Fruit fly (Drosophila melanogaster) whole organism, embryonic: ENCODE data around the gene NimC1.

Experiments
- Abd-B ChIP-seq: fragments of 200-800 bp; sonication (Bioruptor generic); optimal IDR thresholded peaks from 2 replicates; lab custom pipeline; 2018; ENCODE audit warnings: missing biosample characterization, mild to moderate bottlenecking, missing genetic modification characterization, moderate library complexity
- Atf6 ChIP-seq: fragments of 200-800 bp; sonication (Bioruptor generic); IDR thresholded peaks from 2 replicates; pipeline ENCODE4 v1.3.6; 2022; ENCODE audit warnings: missing biosample characterization, missing genetic modification characterization
- BtbVII ChIP-seq: fragments of 200-800 bp; sonication (Bioruptor generic); optimal IDR thresholded peaks from 3 replicates; lab custom pipeline; 2017; ENCODE audit warnings: missing biosample characterization, mild to moderate bottlenecking, missing genetic modification characterization
- CG10147 ChIP-seq: fragments of 200-800 bp; sonication (Bioruptor generic); optimal IDR thresholded peaks from 2 replicates; lab custom pipeline; 2019; ENCODE audit warnings: missing biosample characterization, mild to moderate bottlenecking, missing genetic modification characterization, moderate library complexity
- CG11560 ChIP-seq: fragments of 200-800 bp; sonication (Bioruptor generic); IDR thresholded peaks from 3 replicates; pipeline ENCODE4 v1.3.6; 2022; ENCODE audit warnings: missing biosample characterization, missing genetic modification characterization
- CG12155 ChIP-seq: fragments of 200-800 bp; sonication (Bioruptor generic); optimal IDR thresholded peaks from 3 replicates; lab custom pipeline; 2016; ENCODE audit warnings: missing biosample characterization, missing genetic modification characterization
- CG12299 ChIP-seq: fragments of 200-800 bp; sonication (Bioruptor generic); optimal IDR thresholded peaks from 2 replicates; lab custom pipeline; 2018; ENCODE audit warnings: missing biosample characterization, mild to moderate bottlenecking, missing genetic modification characterization
- CG12391 ChIP-seq: fragments of 200-800 bp; sonication (Bioruptor generic); optimal IDR thresholded peaks from 3 replicates; lab custom pipeline; 2018; ENCODE audit warnings: missing biosample characterization, mild to moderate bottlenecking, missing genetic modification characterization, moderate library complexity
- CG12942 ChIP-seq: fragments of 200-800 bp; sonication (Bioruptor generic); optimal IDR thresholded peaks from 3 replicates; lab custom pipeline; 2016; ENCODE audit warnings: missing biosample characterization, missing genetic modification characterization
- CG1529 ChIP-seq: fragments of 200-800 bp; sonication (Bioruptor generic); optimal IDR thresholded peaks from 3 replicates; lab custom pipeline; 2018; ENCODE audit warnings: missing biosample characterization, missing genetic modification characterization
- CG15514 ChIP-seq: fragments of 200-800 bp; sonication (Bioruptor generic); optimal IDR thresholded peaks from 3 replicates; lab custom pipeline; 2017; ENCODE audit warnings: missing biosample characterization, missing genetic modification characterization, mild to moderate bottlenecking, moderate library complexity, missing genetic modification reagents
- CG15696 ChIP-seq: fragments of 200-800 bp; sonication (Bioruptor generic); optimal IDR thresholded peaks from 2 replicates; lab custom pipeline; 2019; ENCODE audit warnings: missing biosample characterization, mild to moderate bottlenecking, missing genetic modification characterization, moderate library complexity
- CG17912 ChIP-seq: fragments of 200-800 bp; sonication (Bioruptor generic); optimal IDR thresholded peaks from 2 replicates; lab custom pipeline; 2018; ENCODE audit warnings: missing biosample characterization, mild to moderate bottlenecking, missing genetic modification characterization
- CG30403 ChIP-seq: fragments of 200-800 bp; sonication (Bioruptor generic); optimal IDR thresholded peaks from 3 replicates; lab custom pipeline; 2016; ENCODE audit warnings: missing biosample characterization, missing genetic modification characterization
- CG30431 ChIP-seq: fragments of 200-800 bp; sonication (Bioruptor generic); optimal IDR thresholded peaks from 2 replicates; lab custom pipeline; 2017; ENCODE audit warnings: missing biosample characterization, missing genetic modification characterization
- CG31224 ChIP-seq: fragments of 200-800 bp; sonication (Bioruptor generic); IDR thresholded peaks from 2 replicates; pipeline ENCODE4 v1.3.6; 2022; ENCODE audit warnings: missing biosample characterization, missing genetic modification characterization
- CG31441 ChIP-seq: fragments of 200-800 bp; sonication (Bioruptor generic); IDR thresholded peaks from 2 replicates; pipeline ENCODE4 v1.3.6; 2022; ENCODE audit warnings: missing biosample characterization, missing genetic modification characterization
- CG33213 ChIP-seq: fragments of 200-800 bp; sonication (Bioruptor generic); optimal IDR thresholded peaks from 3 replicates; lab custom pipeline; 2016; ENCODE audit warnings: missing biosample characterization, missing genetic modification characterization
- CG34224 ChIP-seq: fragments of 200-800 bp; sonication (Bioruptor generic); IDR thresholded peaks from 3 replicates; pipeline ENCODE4 v1.3.6; 2022; ENCODE audit warnings: missing biosample characterization, missing genetic modification characterization; ENCODE audit not compliant: partially characterized antibody
- CG3838 ChIP-seq: fragments of 200-800 bp; sonication (Bioruptor generic); optimal IDR thresholded peaks from 3 replicates; lab custom pipeline; 2016; ENCODE audit warnings: missing biosample characterization, missing genetic modification characterization
- CG6175 ChIP-seq: fragments of 200-800 bp; sonication (Bioruptor generic); IDR thresholded peaks from 3 replicates; pipeline ENCODE4 v1.3.6; 2022; ENCODE audit warnings: missing biosample characterization, missing genetic modification characterization
- CG6854 ChIP-seq: fragments of 200-800 bp; sonication (Bioruptor generic); optimal IDR thresholded peaks from 3 replicates; lab custom pipeline; 2017; ENCODE audit warnings: missing biosample characterization, mild to moderate bottlenecking, missing genetic modification characterization
- CG7928 ChIP-seq: fragments of 200-800 bp; sonication (Bioruptor generic); optimal IDR thresholded peaks from 2 replicates; lab custom pipeline; 2017; ENCODE audit warnings: missing biosample characterization, mild to moderate bottlenecking, missing genetic modification characterization
- CG9727 ChIP-seq: fragments of 200-800 bp; sonication (Bioruptor generic); optimal IDR thresholded peaks from 3 replicates; lab custom pipeline; 2017; ENCODE audit warnings: missing biosample characterization, mild to moderate bottlenecking, missing genetic modification characterization
- CG9817 ChIP-seq: fragments of 200-800 bp; sonication (Bioruptor generic); optimal IDR thresholded peaks from 2 replicates; lab custom pipeline; 2018; ENCODE audit warnings: missing biosample characterization, mild to moderate bottlenecking, missing genetic modification characterization, moderate library complexity
- Chrac-16 ChIP-seq: fragments of 200-800 bp; sonication (Bioruptor generic); optimal IDR thresholded peaks from 3 replicates; lab custom pipeline; 2016; ENCODE audit warnings: missing biosample characterization, missing genetic modification characterization
- D19B ChIP-seq: fragments of 200-800 bp; sonication (Bioruptor generic); optimal IDR thresholded peaks from 2 replicates; lab custom pipeline; 2017; ENCODE audit warnings: missing biosample characterization, mild to moderate bottlenecking, missing genetic modification characterization
- Dad ChIP-seq: fragments of 200-800 bp; sonication (Bioruptor generic); optimal IDR thresholded peaks from 3 replicates; lab custom pipeline; 2016; ENCODE audit warnings: missing biosample characterization, missing genetic modification characterization
- Dll ChIP-seq: fragments of 200-800 bp; sonication (Bioruptor generic); IDR thresholded peaks from 4 replicates; pipeline ENCODE4 v1.3.6; 2022; ENCODE audit warnings: missing biosample characterization, missing genetic modification characterization; ENCODE audit not compliant: partially characterized antibody
- Dp ChIP-seq: fragments of 200-800 bp; sonication (Bioruptor generic); optimal IDR thresholded peaks from 2 replicates; lab custom pipeline; 2018; ENCODE audit warnings: missing biosample characterization, mild to moderate bottlenecking, missing genetic modification characterization, moderate library complexity
- Eip74EF ChIP-seq, 2 experiments: fragments of 200-800 bp in 1 of 2; fragments of >200 bp in 1 of 2; sonication (Bioruptor generic) in 1 of 2; optimal IDR thresholded peaks; 2 replicates each; lab custom pipeline; 2017 to 2019; ENCODE audit warnings: missing biosample characterization in 2 of 2, missing genetic modification characterization in 2 of 2, mild to moderate bottlenecking in 1 of 2, moderate library complexity in 1 of 2
- Gsc ChIP-seq: fragments of 200-800 bp; sonication (Bioruptor generic); IDR thresholded peaks from 2 replicates; pipeline ENCODE4 v1.3.6; 2022; ENCODE audit warnings: missing biosample characterization, missing genetic modification characterization
- HLH54F ChIP-seq: fragments of 200-800 bp; sonication (Bioruptor generic); optimal IDR thresholded peaks from 3 replicates; lab custom pipeline; 2016; ENCODE audit warnings: missing biosample characterization, missing genetic modification characterization
- Hey ChIP-seq: fragments of 200-800 bp; sonication (Bioruptor generic); optimal IDR thresholded peaks from 3 replicates; lab custom pipeline; 2018; ENCODE audit warnings: missing biosample characterization, mild to moderate bottlenecking, missing genetic modification characterization
- Nf-YA ChIP-seq: fragments of 200-800 bp; sonication (Bioruptor generic); IDR thresholded peaks from 2 replicates; pipeline ENCODE4 v1.3.6; 2022; ENCODE audit warnings: missing biosample characterization, missing genetic modification characterization
- Nf-YC ChIP-seq: fragments of 200-800 bp; optimal IDR thresholded peaks from 3 replicates; lab custom pipeline; 2019; ENCODE audit warnings: missing biosample characterization, mild to moderate bottlenecking, missing genetic modification characterization, moderate library complexity
- Poxn ChIP-seq: fragments of 200-800 bp; sonication (Bioruptor generic); IDR thresholded peaks from 2 replicates; pipeline ENCODE4 v1.3.6; 2022; ENCODE audit warnings: missing biosample characterization, missing genetic modification characterization
- Xbp1 ChIP-seq: fragments of 200-800 bp; sonication (Bioruptor generic); optimal IDR thresholded peaks from 3 replicates; lab custom pipeline; 2016; ENCODE audit warnings: missing biosample characterization, mild to moderate bottlenecking, missing genetic modification characterization
- ap ChIP-seq: fragments of 200-800 bp; sonication (Bioruptor generic); IDR thresholded peaks from 2 replicates; pipeline ENCODE4 v1.3.6; 2022; ENCODE audit warnings: missing biosample characterization, missing genetic modification characterization
- ara ChIP-seq: fragments of 200-800 bp; sonication (Bioruptor generic); IDR thresholded peaks from 2 replicates; pipeline ENCODE4 v1.3.6; 2022; ENCODE audit warnings: missing biosample characterization, missing genetic modification characterization
- az2 ChIP-seq: fragments of 200-800 bp; sonication (Bioruptor generic); optimal IDR thresholded peaks from 3 replicates; lab custom pipeline; 2016; ENCODE audit warnings: missing biosample characterization, missing genetic modification characterization
- crc ChIP-seq: fragments of 200-800 bp; sonication (Bioruptor generic); optimal IDR thresholded peaks from 2 replicates; lab custom pipeline; 2016; ENCODE audit warnings: missing biosample characterization, missing genetic modification characterization
- da ChIP-seq: fragments of 200-800 bp; sonication (Bioruptor generic); optimal IDR thresholded peaks from 2 replicates; lab custom pipeline; 2016; ENCODE audit warnings: missing biosample characterization, missing genetic modification characterization
- dmrt99B ChIP-seq: fragments of 200-800 bp; sonication (Bioruptor generic); optimal IDR thresholded peaks from 2 replicates; lab custom pipeline; 2018; ENCODE audit warnings: missing biosample characterization, mild to moderate bottlenecking, missing genetic modification characterization, moderate library complexity
- ems ChIP-seq: fragments of 200-800 bp; sonication (Bioruptor generic); optimal IDR thresholded peaks from 3 replicates; lab custom pipeline; 2016; ENCODE audit warnings: missing biosample characterization, missing genetic modification characterization
- ind ChIP-seq: fragments of 200-800 bp; sonication (Bioruptor generic); optimal IDR thresholded peaks from 3 replicates; lab custom pipeline; 2016; ENCODE audit warnings: missing biosample characterization, missing genetic modification characterization
- kni ChIP-seq: fragments of 200-800 bp; sonication (Bioruptor generic); optimal IDR thresholded peaks from 3 replicates; lab custom pipeline; 2017; ENCODE audit warnings: mild to moderate bottlenecking, missing biosample characterization, missing genetic modification reagents, missing genetic modification characterization
- knrl ChIP-seq: fragments of 200-800 bp; sonication (Bioruptor generic); IDR thresholded peaks from 3 replicates; pipeline ENCODE4 v1.3.6; 2022; ENCODE audit warnings: missing biosample characterization, missing genetic modification characterization; ENCODE audit not compliant: partially characterized antibody
- lilli ChIP-seq: fragments of 200-800 bp; sonication (Bioruptor generic); optimal IDR thresholded peaks from 3 replicates; lab custom pipeline; 2016; ENCODE audit warnings: missing biosample characterization, missing genetic modification characterization
- peb ChIP-seq: fragments of 200-800 bp; sonication (Bioruptor generic); IDR thresholded peaks from 2 replicates; pipeline ENCODE4 v1.3.6; 2022; ENCODE audit warnings: missing biosample characterization, missing genetic modification characterization
- ssp ChIP-seq: fragments of 200-800 bp; sonication (Bioruptor generic); IDR thresholded peaks from 2 replicates; pipeline ENCODE4 v1.3.6; 2022; ENCODE audit warnings: missing biosample characterization, missing genetic modification characterization
- usp ChIP-seq: fragments of >200 bp; optimal IDR thresholded peaks from 2 replicates; lab custom pipeline; 2017; ENCODE audit warnings: missing biosample characterization, missing genetic modification characterization

NimC1 gene

DNA sequence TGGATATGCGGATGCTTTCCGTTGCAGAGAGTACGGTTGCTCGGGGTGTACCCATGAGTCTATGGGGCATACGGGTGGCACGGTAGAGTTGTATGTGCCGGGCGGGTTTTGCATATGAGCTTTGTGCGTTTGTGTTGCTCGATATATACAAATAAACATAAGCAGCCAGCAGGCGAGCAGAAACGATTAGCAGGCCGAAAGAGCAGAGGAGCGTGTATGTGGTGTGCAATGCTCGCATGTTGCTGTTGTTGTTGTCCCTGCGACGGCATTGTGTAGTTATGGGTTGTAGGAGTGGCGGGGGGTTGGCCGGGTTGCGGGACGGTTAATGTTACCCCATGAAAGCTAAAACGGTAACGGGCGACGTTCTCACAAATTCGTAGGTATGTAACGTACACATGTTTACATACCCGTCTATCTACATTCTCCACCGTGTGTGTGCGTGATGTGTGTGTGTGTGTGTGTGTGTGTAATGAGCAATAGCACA is 45.1 kb upstream of the NimC1 start (continued):
- no peak for TF ChIP-seq CG9817 (tag; lab: Kevin White, UChicago)
- no peak for TF ChIP-seq Dll (GFP tag; lab: Robert Waterston, UW)
- no peak for TF ChIP-seq CG31441 (GFP tag; lab: Robert Waterston, UW)
- TF ChIP-seq CG30403, result no peak
- TF ChIP-seq Dp (GFP tag; lab: Kevin White, UChicago), result no peak
- no peak for TF ChIP-seq az2 (GFP tag; lab: Kevin White, UChicago)
- no peak for TF ChIP-seq CG10147 (GFP tag; lab: Kevin White, UChicago)
- no peak for TF ChIP-seq ind (GFP tag; lab: Kevin White, UChicago)
- no peak for TF ChIP-seq da (GFP tag; lab: Kevin White, UChicago)
- TF ChIP-seq Eip74EF (GFP tag; optimal IDR thresholded peaks at IDR 0.05; lab: Kevin White, UChicago), result no peak
- no peak for TF ChIP-seq usp (GFP tag; lab: Kevin White, UChicago)
- no peak for TF ChIP-seq ap
- TF ChIP-seq CG15514 (GFP tag; lab: Kevin White, UChicago), result no peak
- TF ChIP-seq Chrac-16, result no peak
- no peak for TF ChIP-seq Abd-B (GFP tag; lab: Kevin White, UChicago)
- no peak for TF ChIP-seq ssp
- no peak for TF ChIP-seq dmrt99B
- no peak for TF ChIP-seq Xbp1 (GFP tag; lab: Kevin White, UChicago)
- no peak for TF ChIP-seq BtbVII (GFP tag; lab: Kevin White, UChicago)
- no peak for TF ChIP-seq CG30431 (GFP tag; lab: Kevin White, UChicago)
- no peak for TF ChIP-seq CG1529 (GFP tag; lab: Kevin White, UChicago)
- peak; percentile 56; the same call in 2 of the 3 replicates for TF ChIP-seq CG34224 (GFP tag; lab: Robert Waterston, UW)
- peak; percentile 4 for TF ChIP-seq CG17912 (GFP tag; lab: Kevin White, UChicago)
- peak; percentile 75 for TF ChIP-seq Hey (tag; lab: Kevin White, UChicago)
- no peak for TF ChIP-seq CG12942
- peak; percentile 44; the same call in 2 of the 3 replicates for TF ChIP-seq knrl (GFP tag; lab: Robert Waterston, UW)
- TF ChIP-seq CG31224 (GFP tag; lab: Robert Waterston, UW), result peak; percentile 100
- no peak for TF ChIP-seq CG9727
- TF ChIP-seq Nf-YC (tag; lab: Kevin White, UChicago), result no peak
- peak; percentile 11 for TF ChIP-seq ems (GFP tag; lab: Kevin White, UChicago)
- TF ChIP-seq CG12391 (tag; lab: Kevin White, UChicago), result no peak
- no peak for TF ChIP-seq D19B (GFP tag; lab: Kevin White, UChicago)
- no peak for TF ChIP-seq CG12299
- no peak for TF ChIP-seq lilli
- no peak for TF ChIP-seq crc (GFP tag; lab: Kevin White, UChicago)
- TF ChIP-seq CG3838, result no peak
- no peak for TF ChIP-seq CG15696
- peak; percentile 100 for TF ChIP-seq kni (GFP tag; lab: Kevin White, UChicago)
- no peak for TF ChIP-seq CG7928 (GFP tag; lab: Kevin White, UChicago)
- TF ChIP-seq Poxn (GFP tag; lab: Robert Waterston, UW), result no peak
- TF ChIP-seq Atf6 (GFP tag; lab: Robert Waterston, UW), result no peak; the same call in 1 of the 2 replicates
- no peak for TF ChIP-seq HLH54F (GFP tag; lab: Kevin White, UChicago)
- TF ChIP-seq CG6854, result no peak
- no peak for TF ChIP-seq CG33213 (GFP tag; lab: Kevin White, UChicago)
- TF ChIP-seq CG11560 (tag; lab: Robert Waterston, UW), result no peak
- TF ChIP-seq ara (GFP tag; lab: Robert Waterston, UW), result no peak
- no peak for TF ChIP-seq peb (GFP tag; lab: Robert Waterston, UW)
- TF ChIP-seq Nf-YA (GFP tag; lab: Robert Waterston, UW), result no peak
- TF ChIP-seq Gsc (GFP tag; lab: Robert Waterston, UW), result no peak
- TF ChIP-seq Dad (GFP tag; lab: Kevin White, UChicago), result peak; percentile 8
- TF ChIP-seq CG6175, result peak; percentile 99
- TF ChIP-seq CG12155 (GFP tag; lab: Kevin White, UChicago), result no peak
